Fruit fly (Drosophila melanogaster) whole organism, embryonic: ENCODE results near the gene pyd.
A peak's percentile ranks its signal among the peaks of the same experiment; 100 is the strongest.

Source experiments
- Aef1 ChIP-seq: fragments of 200-800 bp; sonication (Bioruptor generic); IDR thresholded peaks from 3 replicates; pipeline ENCODE4 v1.3.6; 2022; ENCODE audit warnings: missing biosample characterization, missing genetic modification characterization
- B-H2 ChIP-seq: fragments of 200-800 bp; sonication (Bioruptor generic); optimal IDR thresholded peaks from 2 replicates; lab custom pipeline; 2018; ENCODE audit warnings: missing biosample characterization, mild to moderate bottlenecking, missing genetic modification characterization
- Bdp1 ChIP-seq: fragments of 200-800 bp; sonication (Bioruptor generic); optimal IDR thresholded peaks from 3 replicates; lab custom pipeline; 2016; ENCODE audit warnings: missing biosample characterization, missing genetic modification characterization
- CG10147 ChIP-seq: fragments of 200-800 bp; sonication (Bioruptor generic); optimal IDR thresholded peaks from 2 replicates; lab custom pipeline; 2019; ENCODE audit warnings: missing biosample characterization, mild to moderate bottlenecking, missing genetic modification characterization, moderate library complexity
- CG11560 ChIP-seq: fragments of 200-800 bp; sonication (Bioruptor generic); IDR thresholded peaks from 3 replicates; pipeline ENCODE4 v1.3.6; 2022; ENCODE audit warnings: missing biosample characterization, missing genetic modification characterization
- CG1233 ChIP-seq: fragments of 200-800 bp; sonication (Bioruptor generic); optimal IDR thresholded peaks from 4 replicates; lab custom pipeline; 2018; ENCODE audit warnings: missing biosample characterization, mild to moderate bottlenecking, missing genetic modification characterization
- CG16815 ChIP-seq: fragments of 200-800 bp; sonication (Bioruptor generic); optimal IDR thresholded peaks from 3 replicates; lab custom pipeline; 2017; ENCODE audit warnings: missing biosample characterization, mild to moderate bottlenecking, missing genetic modification characterization
- CG17568 ChIP-seq: fragments of 200-800 bp; sonication (Bioruptor generic); optimal IDR thresholded peaks from 2 replicates; lab custom pipeline; 2018; ENCODE audit warnings: missing biosample characterization, mild to moderate bottlenecking, missing genetic modification characterization, moderate library complexity
- CG18764 ChIP-seq: fragments of 200-800 bp; sonication (Bioruptor generic); optimal IDR thresholded peaks from 3 replicates; lab custom pipeline; 2016; ENCODE audit warnings: missing biosample characterization, missing genetic modification characterization
- CG2678 ChIP-seq: fragments of 200-800 bp; sonication (Bioruptor generic); optimal IDR thresholded peaks from 3 replicates; lab custom pipeline; 2019; ENCODE audit warnings: missing biosample characterization, mild to moderate bottlenecking, missing genetic modification characterization, moderate library complexity
- CG3065 ChIP-seq: fragments of 200-800 bp; sonication (Bioruptor generic); optimal IDR thresholded peaks from 2 replicates; lab custom pipeline; 2016; ENCODE audit warnings: missing biosample characterization, missing genetic modification characterization
- CG34376 ChIP-seq: fragments of 200-800 bp; sonication (Bioruptor generic); optimal IDR thresholded peaks from 2 replicates; lab custom pipeline; 2018; ENCODE audit warnings: missing biosample characterization, mild to moderate bottlenecking, missing genetic modification characterization
- CG5180 ChIP-seq: fragments of 200-800 bp; sonication (Bioruptor generic); optimal IDR thresholded peaks from 3 replicates; lab custom pipeline; 2017; ENCODE audit warnings: missing biosample characterization, missing genetic modification characterization, mild to moderate bottlenecking, moderate library complexity, missing genetic modification reagents
- CG5245 ChIP-seq: fragments of 200-800 bp; sonication (Bioruptor generic); optimal IDR thresholded peaks from 3 replicates; lab custom pipeline; 2016; ENCODE audit warnings: missing biosample characterization, missing genetic modification characterization
- CG6272 ChIP-seq: fragments of 200-800 bp; sonication (Bioruptor generic); IDR thresholded peaks from 2 replicates; pipeline ENCODE4 v1.3.6; 2022; ENCODE audit warnings: missing biosample characterization, missing genetic modification characterization
- CG7786 ChIP-seq: fragments of 200-800 bp; sonication (Bioruptor generic); optimal IDR thresholded peaks from 2 replicates; lab custom pipeline; 2016; ENCODE audit warnings: missing biosample characterization, missing genetic modification characterization
- CG7987 ChIP-seq: fragments of 200-800 bp; sonication (Bioruptor generic); optimal IDR thresholded peaks from 2 replicates; lab custom pipeline; 2018; ENCODE audit warnings: missing biosample characterization, mild to moderate bottlenecking, missing genetic modification characterization, moderate library complexity
- CHES-1-like ChIP-seq: fragments of 200-800 bp; sonication (Bioruptor generic); optimal IDR thresholded peaks from 2 replicates; lab custom pipeline; 2016; ENCODE audit warnings: missing biosample characterization, missing genetic modification characterization
- H15 ChIP-seq: fragments of 200-800 bp; sonication (Bioruptor generic); IDR thresholded peaks from 3 replicates; pipeline ENCODE4 v1.3.6; 2022; ENCODE audit warnings: missing biosample characterization, missing genetic modification characterization
- Hand ChIP-seq: fragments of 200-800 bp; sonication (Bioruptor generic); optimal IDR thresholded peaks from 2 replicates; lab custom pipeline; 2017; ENCODE audit warnings: mild to moderate bottlenecking, missing biosample characterization, missing genetic modification reagents, missing genetic modification characterization
- Hey ChIP-seq: fragments of 200-800 bp; sonication (Bioruptor generic); optimal IDR thresholded peaks from 3 replicates; lab custom pipeline; 2018; ENCODE audit warnings: missing biosample characterization, mild to moderate bottlenecking, missing genetic modification characterization
- Lhr ChIP-seq: fragments of 200-800 bp; sonication (Bioruptor generic); optimal IDR thresholded peaks from 3 replicates; lab custom pipeline; 2017; ENCODE audit warnings: mild to moderate bottlenecking, missing biosample characterization, missing genetic modification reagents, missing genetic modification characterization
- Lpt ChIP-seq: fragments of >200 bp; optimal IDR thresholded peaks from 2 replicates; lab custom pipeline; 2018; ENCODE audit warnings: missing biosample characterization, missing genetic modification characterization
- Mes4 ChIP-seq: fragments of 200-800 bp; sonication (Bioruptor generic); optimal IDR thresholded peaks from 2 replicates; lab custom pipeline; 2016; ENCODE audit warnings: missing biosample characterization, missing genetic modification characterization
- NC2β ChIP-seq: fragments of 200-800 bp; sonication (Bioruptor generic); optimal IDR thresholded peaks from 2 replicates; lab custom pipeline; 2016; ENCODE audit warnings: missing biosample characterization, missing genetic modification characterization
- Six4 ChIP-seq: fragments of 200-800 bp; sonication (Bioruptor generic); optimal IDR thresholded peaks from 2 replicates; lab custom pipeline; 2016; ENCODE audit warnings: missing biosample characterization, missing genetic modification characterization
- Xbp1 ChIP-seq: fragments of 200-800 bp; sonication (Bioruptor generic); optimal IDR thresholded peaks from 3 replicates; lab custom pipeline; 2016; ENCODE audit warnings: missing biosample characterization, mild to moderate bottlenecking, missing genetic modification characterization
- ab ChIP-seq: fragments of 200-800 bp; sonication (Bioruptor generic); optimal IDR thresholded peaks from 2 replicates; lab custom pipeline; 2016; ENCODE audit warnings: missing biosample characterization, missing genetic modification characterization
- ac ChIP-seq: fragments of 200-800 bp; sonication (Bioruptor generic); optimal IDR thresholded peaks from 3 replicates; lab custom pipeline; 2017; ENCODE audit warnings: missing biosample characterization, mild to moderate bottlenecking, missing genetic modification characterization
- aop ChIP-seq: fragments of 200-800 bp; sonication (Bioruptor generic); IDR thresholded peaks from 2 replicates; pipeline ENCODE4 v1.3.6; 2022; ENCODE audit warnings: missing biosample characterization, missing genetic modification characterization
- ap ChIP-seq: fragments of 200-800 bp; sonication (Bioruptor generic); IDR thresholded peaks from 2 replicates; pipeline ENCODE4 v1.3.6; 2022; ENCODE audit warnings: missing biosample characterization, missing genetic modification characterization
- bsh ChIP-seq, 2 experiments: fragments of 200-800 bp; sonication (Bioruptor generic); optimal IDR thresholded peaks; 2 replicates each; lab custom pipeline; 2017 to 2018; ENCODE audit warnings: mild to moderate bottlenecking in 2 of 2, missing biosample characterization in 2 of 2, missing genetic modification characterization in 2 of 2, moderate library complexity in 1 of 2
- cato ChIP-seq: fragments of 200-800 bp; sonication (Bioruptor generic); optimal IDR thresholded peaks from 2 replicates; lab custom pipeline; 2016; ENCODE audit warnings: missing biosample characterization, missing genetic modification characterization, borderline replicate concordance
- cwo ChIP-seq: fragments of 200-800 bp; sonication (Bioruptor generic); optimal IDR thresholded peaks from 3 replicates; lab custom pipeline; 2017; ENCODE audit warnings: missing biosample characterization, missing genetic modification characterization, mild to moderate bottlenecking, moderate library complexity, missing genetic modification reagents
- dmrt99B ChIP-seq: fragments of 200-800 bp; sonication (Bioruptor generic); optimal IDR thresholded peaks from 2 replicates; lab custom pipeline; 2018; ENCODE audit warnings: missing biosample characterization, mild to moderate bottlenecking, missing genetic modification characterization, moderate library complexity
- emc ChIP-seq: fragments of 200-800 bp; sonication (Bioruptor generic); optimal IDR thresholded peaks from 2 replicates; lab custom pipeline; 2016; ENCODE audit warnings: missing biosample characterization, missing genetic modification characterization
- ewg ChIP-seq: fragments of 200-800 bp; sonication (Bioruptor generic); optimal IDR thresholded peaks from 3 replicates; lab custom pipeline; 2017; ENCODE audit warnings: mild to moderate bottlenecking, missing biosample characterization, missing genetic modification reagents, missing genetic modification characterization
- gt ChIP-seq: fragments of 200-800 bp; sonication (Bioruptor generic); IDR thresholded peaks from 2 replicates; pipeline ENCODE4 v1.3.6; 2022; ENCODE audit warnings: missing biosample characterization, missing genetic modification characterization
- inv ChIP-seq: fragments of 200-800 bp; sonication (Bioruptor generic); IDR thresholded peaks from 2 replicates; pipeline ENCODE4 v1.3.6; 2022; ENCODE audit warnings: missing biosample characterization, missing genetic modification characterization; ENCODE audit not compliant: partially characterized antibody
- ken ChIP-seq: fragments of 200-800 bp; sonication (Bioruptor generic); IDR thresholded peaks from 3 replicates; pipeline ENCODE4 v1.3.6; 2022; ENCODE audit warnings: missing biosample characterization, missing genetic modification characterization
- knrl ChIP-seq: fragments of 200-800 bp; sonication (Bioruptor generic); IDR thresholded peaks from 3 replicates; pipeline ENCODE4 v1.3.6; 2022; ENCODE audit warnings: missing biosample characterization, missing genetic modification characterization; ENCODE audit not compliant: partially characterized antibody
- mam ChIP-seq: fragments of 200-800 bp; sonication (Bioruptor generic); optimal IDR thresholded peaks from 3 replicates; lab custom pipeline; 2016; ENCODE audit warnings: missing biosample characterization, missing genetic modification characterization
- nerfin-1 ChIP-seq: fragments of 200-800 bp; sonication (Bioruptor generic); optimal IDR thresholded peaks from 3 replicates; lab custom pipeline; 2019; ENCODE audit warnings: missing biosample characterization, mild to moderate bottlenecking, missing genetic modification characterization, moderate library complexity
- pfk ChIP-seq: fragments of 200-800 bp; sonication (Bioruptor generic); optimal IDR thresholded peaks from 2 replicates; lab custom pipeline; 2018; ENCODE audit warnings: missing biosample characterization, mild to moderate bottlenecking, missing genetic modification characterization, moderate library complexity
- ranshi ChIP-seq: fragments of 200-800 bp; sonication (Bioruptor generic); IDR thresholded peaks from 2 replicates; pipeline ENCODE4 v1.3.6; 2022; ENCODE audit warnings: missing biosample characterization, missing genetic modification characterization
- sd ChIP-seq: fragments of 200-800 bp; sonication (Bioruptor generic); optimal IDR thresholded peaks from 3 replicates; lab custom pipeline; 2018; ENCODE audit warnings: missing biosample characterization, mild to moderate bottlenecking, missing genetic modification characterization, moderate library complexity
- stwl ChIP-seq: fragments of 200-800 bp; sonication (Bioruptor generic); optimal IDR thresholded peaks from 3 replicates; lab custom pipeline; 2018; ENCODE audit warnings: missing biosample characterization, mild to moderate bottlenecking, missing genetic modification characterization, moderate library complexity
- sug ChIP-seq: fragments of 200-800 bp; optimal IDR thresholded peaks from 2 replicates; lab custom pipeline; 2019; ENCODE audit warnings: missing biosample characterization, mild to moderate bottlenecking, missing genetic modification characterization, moderate library complexity
- tna ChIP-seq: fragments of 200-800 bp; sonication (Bioruptor generic); IDR thresholded peaks from 2 replicates; pipeline ENCODE4 v1.3.6; 2022; ENCODE audit warnings: missing biosample characterization, missing genetic modification characterization; ENCODE audit not compliant: partially characterized antibody
- vnd ChIP-seq: fragments of 200-800 bp; sonication (Bioruptor generic); IDR thresholded peaks from 3 replicates; pipeline ENCODE4 v1.3.6; 2022; ENCODE audit warnings: missing biosample characterization, missing genetic modification characterization; ENCODE audit not compliant: partially characterized antibody

pyd gene

dm6 chr3R:8892993-8893670 lies 38.6 kb downstream of the pyd start (continued):
- no peak for TF ChIP-seq Hey
- no peak for TF ChIP-seq knrl
- TF ChIP-seq Mes4 (GFP tag; lab: Kevin White, UChicago): no peak
- TF ChIP-seq H15 (GFP tag; lab: Robert Waterston, UW): no peak
- no peak for TF ChIP-seq CG18764
- TF ChIP-seq tna (GFP tag; lab: Robert Waterston, UW): no peak
- no peak for TF ChIP-seq CG5180 (GFP tag; lab: Kevin White, UChicago)
- no peak for TF ChIP-seq CG11560 (tag; lab: Robert Waterston, UW)
- TF ChIP-seq sug: no peak
- no peak for TF ChIP-seq vnd (GFP tag; lab: Robert Waterston, UW)
- TF ChIP-seq CG10147 (GFP tag; lab: Kevin White, UChicago): no peak
- no peak for TF ChIP-seq NC2β (GFP tag; lab: Kevin White, UChicago)
- TF ChIP-seq Six4 (GFP tag; lab: Kevin White, UChicago): no peak
- TF ChIP-seq Bdp1 (GFP tag; lab: Kevin White, UChicago): no peak
- TF ChIP-seq CG5245 (GFP tag; lab: Kevin White, UChicago): no peak
- TF ChIP-seq CG6272 (GFP tag; lab: Robert Waterston, UW): no peak
- TF ChIP-seq gt (GFP tag; lab: Robert Waterston, UW): no peak
- no peak for TF ChIP-seq CG3065 (GFP tag; lab: Kevin White, UChicago)
- TF ChIP-seq CG2678 (tag; lab: Kevin White, UChicago): peak; percentile 41
- TF ChIP-seq CG7786 (GFP tag; lab: Kevin White, UChicago): no peak
- no peak for TF ChIP-seq Aef1 (GFP tag; lab: Robert Waterston, UW)
- TF ChIP-seq mam (GFP tag; lab: Kevin White, UChicago): peak; percentile 0
- TF ChIP-seq CG16815 (GFP tag; lab: Kevin White, UChicago): no peak
- TF ChIP-seq CHES-1-like (GFP tag; lab: Kevin White, UChicago): no peak
- TF ChIP-seq stwl (tag; lab: Kevin White, UChicago): no peak
- no peak for TF ChIP-seq ewg
- TF ChIP-seq cwo (GFP tag; lab: Kevin White, UChicago): no peak
- no peak for TF ChIP-seq CG17568 (GFP tag; lab: Kevin White, UChicago)
- TF ChIP-seq ab: no peak
- TF ChIP-seq Lhr (GFP tag; lab: Kevin White, UChicago): no peak
- peak in 1 of 2 experiments; percentile 25 for TF ChIP-seq bsh (GFP tag; optimal IDR thresholded peaks at IDR 0.05; lab: Kevin White, UChicago)
- TF ChIP-seq inv (GFP tag; lab: Robert Waterston, UW): no peak
- no peak for TF ChIP-seq Lpt (GFP tag; lab: Kevin White, UChicago)
- 0 out of 2 replicates have a peak, but pooled peaks have one; percentile 21 for TF ChIP-seq ranshi (GFP tag; lab: Robert Waterston, UW)
- TF ChIP-seq emc: no peak
- TF ChIP-seq pfk (GFP tag; lab: Kevin White, UChicago): no peak
- TF ChIP-seq cato (GFP tag; lab: Kevin White, UChicago): no peak
- no peak for TF ChIP-seq ap (GFP tag; lab: Robert Waterston, UW)
- no peak for TF ChIP-seq ken (GFP tag; lab: Robert Waterston, UW)
- no peak for TF ChIP-seq CG1233 (GFP tag; lab: Kevin White, UChicago)
- no peak for TF ChIP-seq B-H2 (GFP tag; lab: Kevin White, UChicago)
- TF ChIP-seq ac (GFP tag; lab: Kevin White, UChicago): no peak
- TF ChIP-seq dmrt99B (tag; lab: Kevin White, UChicago): no peak
- no peak for TF ChIP-seq CG7987 (GFP tag; lab: Kevin White, UChicago)
- TF ChIP-seq sd (tag; lab: Kevin White, UChicago): no peak
- peak; percentile 20 for TF ChIP-seq Xbp1 (GFP tag; lab: Kevin White, UChicago)
- TF ChIP-seq CG34376 (GFP tag; lab: Kevin White, UChicago): no peak
- TF ChIP-seq aop (GFP tag; lab: Robert Waterston, UW): no peak
- no peak for TF ChIP-seq Hand
- TF ChIP-seq nerfin-1 (tag; lab: Kevin White, UChicago): no peak
